Fruit fly (Drosophila melanogaster) whole organism, embryonic: ENCODE measurements around the gene PGAP1.
A peak's percentile ranks its signal among the peaks of the same experiment; 100 is the strongest.

ENCODE experiments used
- CG10274 ChIP-seq: fragments of 200-800 bp; sonication (Bioruptor generic); optimal IDR thresholded peaks from 3 replicates; lab custom pipeline; 2017; ENCODE audit warnings: missing biosample characterization, mild to moderate bottlenecking, missing genetic modification characterization
- CG10959 ChIP-seq: fragments of 200-800 bp; sonication (Bioruptor generic); IDR thresholded peaks from 2 replicates; pipeline ENCODE4 v1.3.6; 2022; ENCODE audit warnings: missing biosample characterization, missing genetic modification characterization
- CG11723 ChIP-seq: fragments of 200-800 bp; sonication (Bioruptor generic); optimal IDR thresholded peaks from 2 replicates; lab custom pipeline; 2017; ENCODE audit warnings: missing biosample characterization, mild to moderate bottlenecking, missing genetic modification characterization
- CG12219 ChIP-seq: fragments of 200-800 bp; sonication (Bioruptor generic); optimal IDR thresholded peaks from 3 replicates; lab custom pipeline; 2018; ENCODE audit warnings: missing biosample characterization, mild to moderate bottlenecking, missing genetic modification characterization
- CG12236 ChIP-seq: fragments of 200-800 bp; sonication (Bioruptor generic); optimal IDR thresholded peaks from 2 replicates; lab custom pipeline; 2016; ENCODE audit warnings: missing biosample characterization, missing genetic modification characterization
- CG13123 ChIP-seq: fragments of 200-800 bp; sonication (Bioruptor generic); optimal IDR thresholded peaks from 2 replicates; lab custom pipeline; 2016; ENCODE audit warnings: missing biosample characterization, missing genetic modification characterization
- CG14710 ChIP-seq: fragments of 200-800 bp; sonication (Bioruptor generic); optimal IDR thresholded peaks from 3 replicates; lab custom pipeline; 2019; ENCODE audit warnings: missing biosample characterization, mild to moderate bottlenecking, missing genetic modification characterization, moderate library complexity
- CG1603 ChIP-seq: fragments of 200-800 bp; sonication (Bioruptor generic); optimal IDR thresholded peaks from 2 replicates; lab custom pipeline; 2019; ENCODE audit warnings: missing biosample characterization, mild to moderate bottlenecking, missing genetic modification characterization, moderate library complexity
- CG17912 ChIP-seq: fragments of 200-800 bp; sonication (Bioruptor generic); optimal IDR thresholded peaks from 2 replicates; lab custom pipeline; 2018; ENCODE audit warnings: missing biosample characterization, mild to moderate bottlenecking, missing genetic modification characterization
- CG2120 ChIP-seq: fragments of 200-800 bp; sonication (Bioruptor generic); optimal IDR thresholded peaks from 3 replicates; lab custom pipeline; 2016; ENCODE audit warnings: missing biosample characterization, missing genetic modification characterization
- CG2199 ChIP-seq: fragments of 200-800 bp; sonication (Bioruptor generic); IDR thresholded peaks from 3 replicates; pipeline ENCODE4 v1.3.6; 2022; ENCODE audit warnings: missing biosample characterization, missing genetic modification characterization
- CG31365 ChIP-seq: fragments of 200-800 bp; sonication (Bioruptor generic); optimal IDR thresholded peaks from 2 replicates; lab custom pipeline; 2018; ENCODE audit warnings: missing biosample characterization, mild to moderate bottlenecking, missing genetic modification characterization
- CG6683 ChIP-seq: fragments of 200-800 bp; sonication (Bioruptor generic); optimal IDR thresholded peaks from 2 replicates; lab custom pipeline; 2017; ENCODE audit warnings: missing biosample characterization, mild to moderate bottlenecking, missing genetic modification characterization, missing genetic modification reagents
- CG7372 ChIP-seq: fragments of 200-800 bp; sonication (Bioruptor generic); IDR thresholded peaks from 2 replicates; pipeline ENCODE4 v1.3.6; 2022; ENCODE audit warnings: missing biosample characterization, missing genetic modification characterization
- CG8388 ChIP-seq: fragments of 200-800 bp; sonication (Bioruptor generic); optimal IDR thresholded peaks from 2 replicates; lab custom pipeline; 2019; ENCODE audit warnings: missing biosample characterization, mild to moderate bottlenecking, missing genetic modification characterization, moderate library complexity
- CG9215 ChIP-seq: fragments of 200-800 bp; sonication (Bioruptor generic); IDR thresholded peaks from 2 replicates; pipeline ENCODE4 v1.3.6; 2022; ENCODE audit warnings: missing biosample characterization, missing genetic modification characterization
- CG9609 ChIP-seq: fragments of 200-800 bp; sonication (Bioruptor generic); optimal IDR thresholded peaks from 3 replicates; lab custom pipeline; 2016; ENCODE audit warnings: missing biosample characterization, missing genetic modification characterization
- Doc2 ChIP-seq: fragments of 200-800 bp; sonication (Bioruptor generic); IDR thresholded peaks from 2 replicates; pipeline ENCODE4 v1.3.6; 2022; ENCODE audit warnings: missing biosample characterization, missing genetic modification characterization
- Fer2 ChIP-seq: fragments of 200-800 bp; sonication (Bioruptor generic); optimal IDR thresholded peaks from 2 replicates; lab custom pipeline; 2018; ENCODE audit warnings: missing biosample characterization, mild to moderate bottlenecking, missing genetic modification characterization, moderate library complexity
- H2.0 ChIP-seq: fragments of 200-800 bp; sonication (Bioruptor generic); IDR thresholded peaks from 2 replicates; pipeline ENCODE4 v1.3.6; 2022; ENCODE audit warnings: missing biosample characterization, missing genetic modification characterization
- Hey ChIP-seq: fragments of 200-800 bp; sonication (Bioruptor generic); optimal IDR thresholded peaks from 3 replicates; lab custom pipeline; 2018; ENCODE audit warnings: missing biosample characterization, mild to moderate bottlenecking, missing genetic modification characterization
- MTF-1 ChIP-seq: fragments of 200-800 bp; sonication (Bioruptor generic); optimal IDR thresholded peaks from 2 replicates; lab custom pipeline; 2018; ENCODE audit warnings: missing biosample characterization, mild to moderate bottlenecking, missing genetic modification characterization, borderline replicate concordance
- Mes4 ChIP-seq: fragments of 200-800 bp; sonication (Bioruptor generic); optimal IDR thresholded peaks from 2 replicates; lab custom pipeline; 2016; ENCODE audit warnings: missing biosample characterization, missing genetic modification characterization
- PHDP ChIP-seq: fragments of 200-800 bp; sonication (Bioruptor generic); optimal IDR thresholded peaks from 3 replicates; lab custom pipeline; 2018; ENCODE audit warnings: missing biosample characterization, mild to moderate bottlenecking, missing genetic modification characterization, moderate library complexity
- Pdp1 ChIP-seq, 2 experiments: fragments of 200-800 bp; sonication (Bioruptor generic); optimal IDR thresholded peaks; 3 replicates each; lab custom pipeline; 2016; ENCODE audit warnings: missing biosample characterization in 2 of 2, missing genetic modification characterization in 2 of 2, mild to moderate bottlenecking in 1 of 2, moderate library complexity in 1 of 2
- Sin3A ChIP-seq: fragments of >200 bp; optimal IDR thresholded peaks from 2 replicates; lab custom pipeline; 2018
- YL-1 ChIP-seq: fragments of 200-800 bp; sonication (Bioruptor generic); optimal IDR thresholded peaks from 3 replicates; lab custom pipeline; 2017; ENCODE audit warnings: missing biosample characterization, mild to moderate bottlenecking, missing genetic modification characterization
- abd-A ChIP-seq: fragments of 200-800 bp; sonication (Bioruptor generic); optimal IDR thresholded peaks from 3 replicates; lab custom pipeline; 2019; ENCODE audit warnings: missing biosample characterization, mild to moderate bottlenecking, missing genetic modification characterization, moderate library complexity
- ac ChIP-seq: fragments of 200-800 bp; sonication (Bioruptor generic); optimal IDR thresholded peaks from 3 replicates; lab custom pipeline; 2017; ENCODE audit warnings: missing biosample characterization, mild to moderate bottlenecking, missing genetic modification characterization
- ato ChIP-seq: fragments of 200-800 bp; sonication (Bioruptor generic); IDR thresholded peaks from 2 replicates; pipeline ENCODE4 v1.3.6; 2022; ENCODE audit warnings: missing biosample characterization, missing genetic modification characterization; ENCODE audit not compliant: partially characterized antibody
- dimm ChIP-seq: fragments of 200-800 bp; sonication (Bioruptor generic); IDR thresholded peaks from 2 replicates; pipeline ENCODE4 v1.3.6; 2022; ENCODE audit warnings: missing biosample characterization, missing genetic modification characterization
- dpn ChIP-seq, 2 experiments: fragments of 200-800 bp; sonication (Bioruptor generic); optimal IDR thresholded peaks; 3 replicates each; lab custom pipeline; 2016; ENCODE audit warnings: missing biosample characterization in 2 of 2, missing genetic modification characterization in 2 of 2
- dysf ChIP-seq: fragments of 200-800 bp; sonication (Bioruptor generic); IDR thresholded peaks from 3 replicates; pipeline ENCODE4 v1.3.6; 2022; ENCODE audit warnings: missing biosample characterization, missing genetic modification characterization
- gem ChIP-seq: fragments of 200-800 bp; sonication (Bioruptor generic); optimal IDR thresholded peaks from 2 replicates; lab custom pipeline; 2019; ENCODE audit warnings: missing biosample characterization, mild to moderate bottlenecking, missing genetic modification characterization, moderate library complexity
- grn ChIP-seq: fragments of 200-800 bp; sonication (Bioruptor generic); optimal IDR thresholded peaks from 3 replicates; lab custom pipeline; 2017; ENCODE audit warnings: missing biosample characterization, missing genetic modification characterization
- ham ChIP-seq: fragments of 200-800 bp; sonication (Bioruptor generic); IDR thresholded peaks from 2 replicates; pipeline ENCODE4 v1.3.6; 2022; ENCODE audit warnings: missing biosample characterization, missing genetic modification characterization
- hbn ChIP-seq: fragments of 200-800 bp; sonication (Bioruptor generic); IDR thresholded peaks from 2 replicates; pipeline ENCODE4 v1.3.6; 2022; ENCODE audit warnings: missing biosample characterization, missing genetic modification characterization; ENCODE audit not compliant: partially characterized antibody
- insv ChIP-seq, 2 experiments: fragments of 200-800 bp; sonication (Bioruptor generic); optimal IDR thresholded peaks; 3 replicates each; lab custom pipeline; 2016 to 2018; ENCODE audit warnings: missing biosample characterization in 2 of 2, missing genetic modification characterization in 2 of 2
- maf-S ChIP-seq: fragments of 200-800 bp; sonication (Bioruptor generic); optimal IDR thresholded peaks from 2 replicates; lab custom pipeline; 2016; ENCODE audit warnings: missing biosample characterization, missing genetic modification characterization
- pb ChIP-seq: fragments of 200-800 bp; sonication (Bioruptor generic); optimal IDR thresholded peaks from 3 replicates; lab custom pipeline; 2016; ENCODE audit warnings: missing biosample characterization, missing genetic modification characterization
- prd ChIP-seq, 3 experiments: fragments of >200 bp in 2 of 3; fragments of 200-800 bp in 1 of 3; sonication (Bioruptor generic) in 1 of 3; optimal IDR thresholded peaks in 2 of 3; IDR thresholded peaks in 1 of 3; 2 replicates in 2 of 3; 3 replicates in 1 of 3; pipeline versions ENCODE4 v1.3.6 to Lab custom; 2017 to 2022; ENCODE audit warnings: missing biosample characterization in 1 of 3, missing genetic modification characterization in 1 of 3
- psq ChIP-seq: fragments of 200-800 bp; sonication (Bioruptor generic); optimal IDR thresholded peaks from 2 replicates; lab custom pipeline; 2017; ENCODE audit warnings: missing biosample characterization, missing genetic modification characterization
- ro ChIP-seq: fragments of 200-800 bp; sonication (Bioruptor generic); IDR thresholded peaks from 2 replicates; pipeline ENCODE4 v1.3.6; 2022; ENCODE audit warnings: missing biosample characterization, missing genetic modification characterization
- salm ChIP-seq: fragments of 200-800 bp; sonication (Bioruptor generic); optimal IDR thresholded peaks from 2 replicates; lab custom pipeline; 2018; ENCODE audit warnings: missing biosample characterization, mild to moderate bottlenecking, missing genetic modification characterization
- slou ChIP-seq: fragments of 200-800 bp; sonication (Bioruptor generic); optimal IDR thresholded peaks from 3 replicates; lab custom pipeline; 2016; ENCODE audit warnings: missing biosample characterization, missing genetic modification characterization
- trem ChIP-seq: fragments of 200-800 bp; optimal IDR thresholded peaks from 3 replicates; lab custom pipeline; 2019; ENCODE audit warnings: missing biosample characterization, mild to moderate bottlenecking, missing genetic modification characterization, moderate library complexity
- yki ChIP-seq: fragments of >200 bp; optimal IDR thresholded peaks from 3 replicates; lab custom pipeline; 2018
- zen2 ChIP-seq: fragments of 200-800 bp; sonication (Bioruptor generic); IDR thresholded peaks from 3 replicates; pipeline ENCODE4 v1.3.6; 2022; ENCODE audit warnings: missing biosample characterization, missing genetic modification characterization; ENCODE audit not compliant: partially characterized antibody
- zf30C ChIP-seq: fragments of 200-800 bp; sonication (Bioruptor generic); optimal IDR thresholded peaks from 3 replicates; lab custom pipeline; 2018; ENCODE audit warnings: missing biosample characterization, mild to moderate bottlenecking, missing genetic modification characterization
- zfh2 ChIP-seq: fragments of 200-800 bp; sonication (Bioruptor generic); optimal IDR thresholded peaks from 2 replicates; lab custom pipeline; 2016; ENCODE audit warnings: missing biosample characterization, missing genetic modification characterization

PGAP1 gene

DNA sequence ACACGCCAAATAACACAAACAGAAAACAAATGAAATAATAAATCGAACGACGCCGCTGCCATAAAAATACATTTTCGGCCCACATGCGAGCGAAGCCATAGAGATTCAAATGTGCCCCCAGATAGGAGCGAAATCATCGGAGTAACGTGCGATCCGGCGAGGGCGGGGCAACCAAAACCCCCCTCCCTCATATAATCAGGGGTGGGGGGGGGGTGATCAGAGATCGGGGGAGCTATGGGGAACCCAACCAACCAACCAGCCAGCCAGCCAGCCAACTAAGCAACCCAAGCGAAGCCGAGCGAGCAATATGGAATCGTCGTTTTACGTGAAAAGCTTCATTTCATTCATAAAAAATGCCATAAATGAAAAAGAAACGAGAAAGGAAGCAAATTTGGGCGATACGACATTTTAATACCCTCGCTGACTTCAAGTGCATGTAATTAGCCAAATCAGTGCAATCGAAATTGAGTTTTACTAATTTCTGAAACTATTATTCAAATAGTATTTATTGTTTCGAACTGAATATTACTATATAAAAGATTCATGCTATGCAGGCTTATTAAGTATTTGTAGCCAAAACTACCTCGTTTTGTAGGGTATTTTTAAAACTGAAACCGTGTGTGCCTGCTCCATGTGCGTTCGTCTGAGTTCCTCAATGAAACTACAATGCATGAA, 10.7 kb upstream of the PGAP1 start (continued):
- no peak for TF ChIP-seq YL-1
- TF ChIP-seq ac (GFP tag; lab: Kevin White, UChicago), result no peak
- peak; percentile 42 for TF ChIP-seq salm
- peak; percentile 47 to 57 for TF ChIP-seq Pdp1 (GFP tag; optimal IDR thresholded peaks at IDR 0.05; lab: Kevin White, UChicago)
- TF ChIP-seq ro (GFP tag; lab: Robert Waterston, UW), result no peak
- TF ChIP-seq gem, result peak; percentile 86
- no peak for TF ChIP-seq CG31365 (tag; lab: Kevin White, UChicago)
- no peak for TF ChIP-seq MTF-1
- no peak for TF ChIP-seq grn (GFP tag; lab: Kevin White, UChicago)
- TF ChIP-seq Doc2 (GFP tag; lab: Robert Waterston, UW), result no peak
- TF ChIP-seq CG9215, result no peak
- peak; percentile 78 for TF ChIP-seq CG1603 (tag; lab: Kevin White, UChicago)
- no peak for TF ChIP-seq prd (optimal IDR thresholded peaks at IDR 0.05; lab: Kevin White, UChicago)
- TF ChIP-seq prd (GFP tag; IDR thresholded peaks at IDR 0.05; lab: Robert Waterston, UW), result peak; percentile 71; the same call in 2 of the 3 replicates
- TF ChIP-seq dysf (GFP tag; lab: Robert Waterston, UW), result peak; percentile 74
- TF ChIP-seq CG7372 (GFP tag; lab: Robert Waterston, UW), result no peak
- TF ChIP-seq CG2120 (GFP tag; lab: Kevin White, UChicago), result peak; percentile 62
- peak; percentile 45 for TF ChIP-seq Mes4 (GFP tag; lab: Kevin White, UChicago)
- no peak for TF ChIP-seq ham
- no peak for TF ChIP-seq CG10959 (GFP tag; lab: Robert Waterston, UW)
- no peak for TF ChIP-seq CG17912
- TF ChIP-seq CG12219 (GFP tag; lab: Kevin White, UChicago), result peak; percentile 40
- TF ChIP-seq psq (GFP tag; lab: Kevin White, UChicago), result peak; percentile 3
- peak; percentile 26 for TF ChIP-seq CG11723 (GFP tag; lab: Kevin White, UChicago)
- TF ChIP-seq pb (GFP tag; lab: Kevin White, UChicago), result no peak
- TF ChIP-seq ato (GFP tag; lab: Robert Waterston, UW), result no peak
- no peak for TF ChIP-seq H2.0
- TF ChIP-seq CG9609 (GFP tag; lab: Kevin White, UChicago), result peak; percentile 15
- peak; percentile 67 for TF ChIP-seq abd-A (tag; lab: Kevin White, UChicago)
- TF ChIP-seq trem (tag; lab: Kevin White, UChicago), result peak; percentile 37
- TF ChIP-seq maf-S (GFP tag; lab: Kevin White, UChicago), result peak; percentile 2
- TF ChIP-seq hbn, result no peak
- no peak for TF ChIP-seq dimm (GFP tag; lab: Robert Waterston, UW)
- no peak for TF ChIP-seq Sin3A
- 0 out of 3 replicates have a peak, but pooled peaks have one; percentile 36 for TF ChIP-seq CG2199 (GFP tag; lab: Robert Waterston, UW)
- TF ChIP-seq PHDP (tag; lab: Kevin White, UChicago), result peak; percentile 74
- no peak for TF ChIP-seq Hey (tag; lab: Kevin White, UChicago)
- TF ChIP-seq CG6683 (GFP tag; lab: Kevin White, UChicago), result peak; percentile 4
- TF ChIP-seq CG14710 (tag; lab: Kevin White, UChicago), result peak; percentile 46
- no peak for TF ChIP-seq zf30C (GFP tag; lab: Kevin White, UChicago)
- no peak for TF ChIP-seq yki (lab: Kevin White, UChicago)
- peak; percentile 75 for TF ChIP-seq CG8388 (GFP tag; lab: Kevin White, UChicago)
- TF ChIP-seq insv (GFP tag; optimal IDR thresholded peaks at IDR 0.05; lab: Kevin White, UChicago), result no peak
- TF ChIP-seq dpn (GFP tag; optimal IDR thresholded peaks at IDR 0.05; lab: Kevin White, UChicago), result peak; percentile 51 to 63
- TF ChIP-seq zen2 (GFP tag; lab: Robert Waterston, UW), result no peak
- TF ChIP-seq CG12236 (GFP tag; lab: Kevin White, UChicago), result no peak
- no peak for TF ChIP-seq CG13123 (GFP tag; lab: Kevin White, UChicago)
- TF ChIP-seq zfh2 (GFP tag; lab: Kevin White, UChicago), result no peak
- peak; percentile 15 for TF ChIP-seq slou (GFP tag; lab: Kevin White, UChicago)
- no peak for TF ChIP-seq CG10274
- no peak for TF ChIP-seq Fer2 (tag; lab: Kevin White, UChicago)
